Worm (Caenorhabditis elegans): ENCODE results near the gene enu-3.1.

ce11 chrIII:10391628-10392027 lies 44.4 kb upstream of the enu-3.1 start, which contains the start of gene M03C11.9:
- TF ChIP-seq ceh-19 (GFP tag; optimal IDR thresholded peaks at IDR 0.05), result no peak
- TF ChIP-seq ceh-9 (tag; optimal IDR thresholded peaks at IDR 0.05), result no peak
- no peak for TF ChIP-seq lin-11 (tag; optimal IDR thresholded peaks at IDR 0.05)
- no peak for TF ChIP-seq zip-5 (tag; optimal IDR thresholded peaks at IDR 0.05)
- no peak for TF ChIP-seq nfya-1 (tag; optimal IDR thresholded peaks at IDR 0.05)
